Fruit fly (Drosophila melanogaster) whole organism, adult: ENCODE measurements around the gene Lcp65Ag3.

Experiments
- CG11617 ChIP-seq: fragments of 200-800 bp; sonication (Bioruptor generic); optimal IDR thresholded peaks from 2 replicates; lab custom pipeline; 2017; ENCODE audit warnings: mild to moderate bottlenecking, missing biosample characterization, missing genetic modification reagents, missing genetic modification characterization
- CG12768 ChIP-seq: fragments of 200-800 bp; sonication (Bioruptor generic); optimal IDR thresholded peaks from 2 replicates; lab custom pipeline; 2017; ENCODE audit warnings: missing biosample characterization, missing genetic modification characterization, mild to moderate bottlenecking, moderate library complexity, missing genetic modification reagents
- CG14711 ChIP-seq: fragments of 200-800 bp; sonication (Bioruptor generic); optimal IDR thresholded peaks from 2 replicates; lab custom pipeline; 2018; ENCODE audit warnings: missing biosample characterization, mild to moderate bottlenecking, missing genetic modification characterization, moderate library complexity
- CG1620 ChIP-seq: fragments of 200-800 bp; sonication (Bioruptor generic); optimal IDR thresholded peaks from 2 replicates; lab custom pipeline; 2016; ENCODE audit warnings: missing biosample characterization, missing genetic modification characterization
- CG33017 ChIP-seq: fragments of 200-800 bp; sonication (Bioruptor generic); optimal IDR thresholded peaks from 2 replicates; lab custom pipeline; 2018; ENCODE audit warnings: missing biosample characterization, mild to moderate bottlenecking, missing genetic modification characterization, moderate library complexity
- CG5204 ChIP-seq: fragments of 200-800 bp; sonication (Bioruptor generic); optimal IDR thresholded peaks from 2 replicates; lab custom pipeline; 2016; ENCODE audit warnings: missing biosample characterization, missing genetic modification characterization
- CG7045 ChIP-seq: fragments of 200-800 bp; sonication (Bioruptor generic); optimal IDR thresholded peaks from 2 replicates; lab custom pipeline; 2017; ENCODE audit warnings: missing biosample characterization, mild to moderate bottlenecking, missing genetic modification characterization
- CG7101 ChIP-seq: fragments of 200-800 bp; sonication (Bioruptor generic); optimal IDR thresholded peaks from 2 replicates; lab custom pipeline; 2018; ENCODE audit warnings: missing biosample characterization, mild to moderate bottlenecking, missing genetic modification characterization, moderate library complexity
- Clk ChIP-seq: fragments of 200-800 bp; sonication (Bioruptor generic); optimal IDR thresholded peaks from 2 replicates; lab custom pipeline; 2017; ENCODE audit warnings: missing biosample characterization, missing genetic modification characterization
- Crg-1 ChIP-seq: fragments of 200-800 bp; sonication (Bioruptor generic); optimal IDR thresholded peaks from 2 replicates; lab custom pipeline; 2016; ENCODE audit warnings: missing biosample characterization, missing genetic modification characterization
- Hr96 ChIP-seq: fragments of 200-800 bp; sonication (Bioruptor generic); optimal IDR thresholded peaks from 2 replicates; lab custom pipeline; 2016; ENCODE audit warnings: missing biosample characterization, missing genetic modification characterization
- Mnt ChIP-seq: fragments of 200-800 bp; sonication (Bioruptor generic); optimal IDR thresholded peaks from 2 replicates; lab custom pipeline; 2016; ENCODE audit warnings: missing biosample characterization, mild to moderate bottlenecking, missing genetic modification characterization
- bab1 ChIP-seq: fragments of 200-800 bp; sonication (Bioruptor generic); optimal IDR thresholded peaks from 3 replicates; lab custom pipeline; 2019; ENCODE audit warnings: missing biosample characterization, mild to moderate bottlenecking, missing genetic modification characterization, moderate library complexity
- cic ChIP-seq: fragments of 200-800 bp; sonication (Bioruptor generic); optimal IDR thresholded peaks from 2 replicates; lab custom pipeline; 2017; ENCODE audit warnings: missing biosample characterization, mild to moderate bottlenecking, missing genetic modification characterization, moderate library complexity
- cnc ChIP-seq, 2 experiments: fragments of >200 bp; optimal IDR thresholded peaks; 2 replicates each; lab custom pipeline; 2017
- kay ChIP-seq: fragments of 200-800 bp; sonication (Bioruptor generic); peaks from one replicate; lab custom pipeline; 2016; ENCODE audit warnings: missing biosample characterization, missing genetic modification characterization, borderline replicate concordance
- ovo ChIP-seq: fragments of 200-800 bp; sonication (Bioruptor generic); optimal IDR thresholded peaks from 2 replicates; lab custom pipeline; 2016; ENCODE audit warnings: missing biosample characterization, missing genetic modification characterization
- pad ChIP-seq: fragments of 200-800 bp; sonication (Bioruptor generic); optimal IDR thresholded peaks from 3 replicates; lab custom pipeline; 2017; ENCODE audit warnings: missing biosample characterization, missing genetic modification characterization, mild to moderate bottlenecking, moderate library complexity, missing genetic modification reagents
- tj ChIP-seq: fragments of 200-800 bp; sonication (Bioruptor generic); optimal IDR thresholded peaks from 3 replicates; lab custom pipeline; 2017; ENCODE audit warnings: missing biosample characterization, mild to moderate bottlenecking, missing genetic modification characterization, moderate library complexity
- toe ChIP-seq: fragments of 200-800 bp; sonication (Bioruptor generic); optimal IDR thresholded peaks from 2 replicates; lab custom pipeline; 2016; ENCODE audit warnings: missing biosample characterization, missing genetic modification characterization

Gene Lcp65Ag3

DNA sequence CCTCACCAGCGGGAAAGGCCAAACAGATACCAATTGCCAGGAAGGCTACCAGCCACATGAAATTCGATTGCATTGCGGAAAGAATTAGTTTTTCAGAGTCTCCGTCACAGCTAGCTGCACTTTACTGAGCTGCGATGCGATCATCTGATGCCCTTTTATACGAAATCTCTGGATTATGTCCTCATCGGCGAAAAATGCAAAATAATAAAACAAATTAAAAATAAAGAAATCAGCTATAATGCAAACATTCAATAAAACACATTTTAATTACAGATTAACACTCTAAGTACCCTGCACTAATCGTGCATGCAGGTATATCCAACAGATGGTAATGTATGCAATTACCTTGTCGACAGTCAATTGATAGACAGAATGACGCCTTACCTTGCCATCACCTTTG, 1.2 kb upstream of the Lcp65Ag3 start, which contains the start of gene Cpr65Au:
Cpr65Au (minus strand) TSS at position 101 of the 400 bp plus-strand sequence.
- TF ChIP-seq CG12768 (GFP tag; lab: Kevin White, UChicago), result no peak
- TF ChIP-seq CG7101 (tag; lab: Kevin White, UChicago), result no peak
- no peak for TF ChIP-seq bab1 (GFP tag; lab: Kevin White, UChicago)
- TF ChIP-seq CG1620 (GFP tag; lab: Kevin White, UChicago), result no peak
- no peak for TF ChIP-seq Mnt (GFP tag; lab: Kevin White, UChicago)
- no peak for TF ChIP-seq cnc (optimal IDR thresholded peaks at IDR 0.05; lab: Kevin White, UChicago)
- TF ChIP-seq CG14711 (tag; lab: Kevin White, UChicago), result no peak
- no peak for TF ChIP-seq ovo (GFP tag; lab: Kevin White, UChicago)
- no peak for TF ChIP-seq Clk (GFP tag; lab: Kevin White, UChicago)
- TF ChIP-seq pad, result no peak
- TF ChIP-seq kay, result no peak
- no peak for TF ChIP-seq CG5204 (GFP tag; lab: Kevin White, UChicago)
- TF ChIP-seq tj, result no peak
- TF ChIP-seq Crg-1 (GFP tag; lab: Kevin White, UChicago), result no peak
- no peak for TF ChIP-seq CG33017
- no peak for TF ChIP-seq cic

DNA sequence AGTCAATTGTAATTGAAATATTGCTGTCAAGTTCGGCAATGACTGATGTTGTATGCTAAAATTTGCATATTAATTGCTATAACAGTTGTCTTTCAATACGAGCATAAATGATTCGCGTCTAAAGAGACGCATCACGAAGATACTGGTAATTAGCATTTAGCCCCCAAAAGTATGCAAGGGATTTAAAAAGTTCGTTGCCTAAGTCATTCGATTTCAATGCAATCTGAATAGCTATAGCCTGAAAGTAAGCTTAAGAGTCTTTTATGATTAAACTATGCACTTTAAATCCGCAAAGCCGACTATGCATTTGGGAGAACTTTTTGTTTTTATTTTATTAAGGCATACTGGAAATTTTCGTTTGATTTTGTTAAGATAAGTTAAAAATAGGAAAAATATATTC, 1.2 kb downstream of the Lcp65Ag3 start:
- no peak for TF ChIP-seq CG5204 (GFP tag; lab: Kevin White, UChicago)
- no peak for TF ChIP-seq CG1620 (GFP tag; lab: Kevin White, UChicago)
- TF ChIP-seq CG12768 (GFP tag; lab: Kevin White, UChicago), result no peak
- TF ChIP-seq CG14711 (tag; lab: Kevin White, UChicago), result no peak
- TF ChIP-seq Clk (GFP tag; lab: Kevin White, UChicago), result no peak
- no peak for TF ChIP-seq cnc (optimal IDR thresholded peaks at IDR 0.05; lab: Kevin White, UChicago)
- no peak for TF ChIP-seq CG7101 (tag; lab: Kevin White, UChicago)

DNA sequence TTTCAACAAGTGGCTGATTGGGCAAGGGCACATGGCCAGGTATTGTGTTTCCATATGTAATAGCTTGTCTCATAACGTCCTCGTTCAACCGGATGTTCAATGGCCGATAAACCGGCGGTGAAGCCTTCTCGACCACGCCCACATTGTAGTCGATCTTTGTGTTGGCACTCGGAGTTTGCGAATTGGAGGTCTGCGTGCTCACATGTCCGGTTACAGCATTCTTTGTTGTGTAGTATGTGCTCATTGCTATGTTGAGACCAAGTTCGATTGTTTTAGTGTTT, 5.4 kb downstream of the Lcp65Ag3 start:
- TF ChIP-seq Mnt (GFP tag; lab: Kevin White, UChicago) (no peak), Clk (GFP tag; lab: Kevin White, UChicago) (no peak), Hr96 (no peak), Crg-1 (GFP tag; lab: Kevin White, UChicago) (no peak), CG7101 (tag; lab: Kevin White, UChicago) (no peak), toe (GFP tag; lab: Kevin White, UChicago) (no peak), cnc (optimal IDR thresholded peaks at IDR 0.05; lab: Kevin White, UChicago) (no peak), CG11617 (GFP tag; lab: Kevin White, UChicago) (no peak), CG33017 (no peak), cic (no peak), tj (no peak), kay (no peak), CG14711 (tag; lab: Kevin White, UChicago) (no peak), CG12768 (GFP tag; lab: Kevin White, UChicago) (no peak), CG1620 (GFP tag; lab: Kevin White, UChicago) (no peak), pad (no peak), bab1 (GFP tag; lab: Kevin White, UChicago) (no peak), CG7045 (no peak), CG5204 (GFP tag; lab: Kevin White, UChicago) (no peak), ovo (GFP tag; lab: Kevin White, UChicago) (no peak)

dm6 chr3L:6124616-6125408, 6.0 kb downstream of the Lcp65Ag3 start:
- TF ChIP-seq toe (GFP tag; lab: Kevin White, UChicago) (peak; percentile 12), Crg-1 (GFP tag; lab: Kevin White, UChicago) (no peak), CG7045 (peak; percentile 20), Hr96 (peak; percentile 47)

- TF ChIP-seq kay, result no peak
- TF ChIP-seq CG11617 (GFP tag; lab: Kevin White, UChicago), result no peak
- no peak for TF ChIP-seq bab1 (GFP tag; lab: Kevin White, UChicago)
- TF ChIP-seq CG5204 (GFP tag; lab: Kevin White, UChicago), result no peak
- no peak for TF ChIP-seq CG7101 (tag; lab: Kevin White, UChicago)
- no peak for TF ChIP-seq toe (GFP tag; lab: Kevin White, UChicago)
- no peak for TF ChIP-seq CG14711 (tag; lab: Kevin White, UChicago)
- TF ChIP-seq CG1620 (GFP tag; lab: Kevin White, UChicago), result no peak
- no peak for TF ChIP-seq Clk (GFP tag; lab: Kevin White, UChicago)
- no peak for TF ChIP-seq cnc (optimal IDR thresholded peaks at IDR 0.05; lab: Kevin White, UChicago)
- no peak for TF ChIP-seq Crg-1 (GFP tag; lab: Kevin White, UChicago)
These were observed 13.9 kb downstream of the Lcp65Ag3 start for dm6 chr3L:6116881-6117280.

DNA sequence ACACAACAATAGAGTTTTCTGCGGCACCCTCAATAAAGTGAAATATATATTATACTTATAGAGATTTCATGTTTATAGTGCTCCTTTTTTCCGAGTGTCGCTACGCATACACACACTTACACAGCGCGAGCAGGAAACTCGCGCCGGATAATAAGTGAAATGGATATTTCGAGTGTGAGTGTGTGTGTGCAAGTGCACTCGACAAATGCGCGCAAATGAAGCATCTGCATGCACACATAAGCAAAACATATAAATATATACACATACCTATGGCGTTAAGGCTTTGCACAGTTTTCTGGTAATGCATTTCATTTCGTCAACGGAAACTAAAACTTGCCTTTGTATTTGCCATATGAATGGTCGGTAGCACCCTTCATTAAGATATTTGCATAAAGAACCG, 15.3 kb downstream of the Lcp65Ag3 start:
- no peak for TF ChIP-seq ovo (GFP tag; lab: Kevin White, UChicago)
- TF ChIP-seq kay, result no peak
- TF ChIP-seq CG7045, result no peak
- TF ChIP-seq CG33017, result no peak

dm6 chr3L:6111458-6111857, 19.3 kb downstream of the Lcp65Ag3 start:
- TF ChIP-seq cic (no peak), toe (GFP tag; lab: Kevin White, UChicago) (no peak), CG33017 (no peak), CG5204 (GFP tag; lab: Kevin White, UChicago) (no peak), Clk (GFP tag; lab: Kevin White, UChicago) (no peak), CG7045 (no peak), kay (no peak), CG12768 (GFP tag; lab: Kevin White, UChicago) (no peak), CG14711 (tag; lab: Kevin White, UChicago) (no peak), CG1620 (GFP tag; lab: Kevin White, UChicago) (no peak), cnc (optimal IDR thresholded peaks at IDR 0.05; lab: Kevin White, UChicago) (no peak), Mnt (GFP tag; lab: Kevin White, UChicago) (no peak), pad (no peak)
